Fruit fly (Drosophila melanogaster): Measurements from ENCODE around the gene Peritrophin-15b.

DNA sequence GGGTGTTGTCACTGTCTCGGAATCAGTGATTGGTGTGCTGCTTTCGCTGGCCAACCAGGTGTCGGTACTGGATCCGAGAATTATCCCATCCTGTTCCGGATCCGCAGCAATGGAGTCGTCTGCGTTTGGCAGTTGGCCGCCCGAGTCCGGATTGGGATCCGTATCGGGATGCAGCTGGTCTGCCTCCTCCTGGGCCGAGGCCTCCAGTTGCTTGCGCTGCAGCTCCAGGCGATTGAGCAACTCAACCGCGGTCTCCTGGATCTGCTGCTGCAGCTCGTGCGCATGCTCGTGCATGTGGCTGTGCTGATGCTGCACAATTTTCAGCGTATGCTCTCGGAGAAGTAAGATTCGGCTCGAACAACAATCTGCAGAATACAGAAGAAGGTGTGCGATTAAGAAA is 37.4 kb upstream of the Peritrophin-15b start:
- TF ChIP-seq CG6792 (GFP tag; optimal IDR thresholded peaks at IDR 0.05) = no peak
- no peak for TF ChIP-seq Gug (GFP tag; IDR thresholded peaks at IDR 0.05)
- no peak for TF ChIP-seq Sox102F (GFP tag; optimal IDR thresholded peaks at IDR 0.05)
- TF ChIP-seq CG16779 (tag; optimal IDR thresholded peaks at IDR 0.05) = no peak

Measured in whole organism, prepupa.